Worm (Caenorhabditis elegans) whole organism, L1 larva: Measurements from ENCODE around the gene idpc-1.

Experiments used
- aly-2 ChIP-seq: fragments of 150-350 bp; optimal IDR thresholded peaks from 2 replicates; lab custom pipeline; 2014; ENCODE audit warnings: missing biosample characterization, missing genetic modification characterization
- ama-1 ChIP-seq: fragments of 150-350 bp; optimal IDR thresholded peaks from 2 replicates; lab custom pipeline; 2014
- lin-35 ChIP-seq, 2 experiments: fragments of 150-350 bp; optimal IDR thresholded peaks; 2 replicates each; lab custom pipeline; 2014; ENCODE audit warnings: missing biosample characterization in 2 of 2, missing genetic modification characterization in 2 of 2, missing genetic modification reagents in 2 of 2
- nhr-77 ChIP-seq: fragments of 150-350 bp; optimal IDR thresholded peaks from 2 replicates; lab custom pipeline; 2014; ENCODE audit warnings: missing biosample characterization, missing genetic modification characterization
- snpc-4 ChIP-seq: fragments of 150-350 bp; optimal IDR thresholded peaks from 2 replicates; lab custom pipeline; 2014; ENCODE audit warnings: missing biosample characterization, missing genetic modification characterization

- TF ChIP-seq nhr-77 (tag; lab: Kevin White, UChicago) (no peak), snpc-4 (tag; lab: Kevin White, UChicago) (no peak), lin-35 (GFP tag; optimal IDR thresholded peaks at IDR 0.05; lab: Kevin White, UChicago) (no peak), ama-1 (lab: Kevin White, UChicago) (no peak), aly-2 (tag; lab: Kevin White, UChicago) (no peak)
Measured at ce11 chrIII:11424815-11425214, 2.2 kb upstream of the idpc-1 start.
